Fruit fly (Drosophila melanogaster): ENCODE results near the gene cu.

- TF ChIP-seq CG17806 (tag; optimal IDR thresholded peaks at IDR 0.05) (no peak), CG14655 (GFP tag; optimal IDR thresholded peaks at IDR 0.05) (no peak), CG34367 (tag; optimal IDR thresholded peaks at IDR 0.05) (no peak), D1 (tag; optimal IDR thresholded peaks at IDR 0.05) (no peak), CG10348 (GFP tag; IDR thresholded peaks at IDR 0.05) (no peak), CG8301 (tag; optimal IDR thresholded peaks at IDR 0.05) (no peak), CG32121 (GFP tag; IDR thresholded peaks at IDR 0.05) (no peak), CG13204 (GFP tag; optimal IDR thresholded peaks at IDR 0.05) (no peak), fd96Ca (GFP tag; IDR thresholded peaks at IDR 0.05) (no peak), CG12605 (GFP tag; IDR thresholded peaks at IDR 0.05) (no peak), Snoo (tag; optimal IDR thresholded peaks at IDR 0.05) (no peak), CG15710 (tag; optimal IDR thresholded peaks at IDR 0.05) (no peak), Pif1A (GFP tag; optimal IDR thresholded peaks at IDR 0.05) (no peak)
These were observed 43.5 kb downstream of the cu start, which contains the start of the genes scpr-B and scpr-A for dm6 chr3R:11240891-11241290.
